Worm (Caenorhabditis elegans): Measurements from ENCODE around the gene soap-1.

DNA sequence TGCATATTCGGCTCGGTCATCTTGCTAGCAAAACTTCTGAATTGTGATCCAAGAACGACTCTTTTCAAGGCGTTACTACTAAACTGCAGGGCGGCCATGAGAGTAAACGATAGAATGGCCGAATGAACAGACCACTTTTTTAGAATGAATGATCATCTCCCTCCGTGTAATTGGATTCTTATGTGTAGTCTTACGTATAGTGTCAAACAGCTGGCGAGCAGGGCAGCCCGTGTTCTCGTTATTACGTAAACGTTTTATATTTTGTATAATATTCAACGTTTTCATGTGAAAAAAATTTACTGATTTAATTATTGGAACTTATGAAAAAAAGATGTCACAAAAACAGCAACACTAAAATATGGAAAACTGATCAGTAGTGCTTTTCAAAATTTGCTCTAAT, 58.6 kb downstream of the soap-1 start, which contains the start of gene F10D2.10:
- no peak for TF ChIP-seq ztf-6 (GFP tag; IDR thresholded peaks at IDR 0.05)
- TF ChIP-seq F57C9.4 (tag; optimal IDR thresholded peaks at IDR 0.05), result no peak
- no peak for TF ChIP-seq ceh-58 (GFP tag; IDR thresholded peaks at IDR 0.05)
- no peak for TF ChIP-seq somi-1 (GFP tag; optimal IDR thresholded peaks at IDR 0.05)
- no peak for TF ChIP-seq snpc-4 (GFP tag; optimal IDR thresholded peaks at IDR 0.05)
- TF ChIP-seq snpc-4 (tag; optimal IDR thresholded peaks at IDR 0.05), result no peak
- no peak for TF ChIP-seq lin-54 (GFP tag; optimal IDR thresholded peaks at IDR 0.05)
- no peak for TF ChIP-seq F52B5.7 (tag; optimal IDR thresholded peaks at IDR 0.05)
- no peak for TF ChIP-seq ama-1 (optimal IDR thresholded peaks at IDR 0.05)
- TF ChIP-seq ama-1 (GFP tag; optimal IDR thresholded peaks at IDR 0.05), result no peak
- no peak for TF ChIP-seq Y79H2A.3 (GFP tag; conservative IDR thresholded peaks at IDR 0.05)
- TF ChIP-seq mxl-1 (tag; optimal IDR thresholded peaks at IDR 0.05), result no peak
- TF ChIP-seq hrde-1 (tag; optimal IDR thresholded peaks at IDR 0.05; ENCODE audit: borderline replicate concordance), result no peak
- no peak for TF ChIP-seq C17E4.6 (GFP tag; IDR thresholded peaks at IDR 0.05)
- TF ChIP-seq let-526 (GFP tag; IDR thresholded peaks at IDR 0.05), result no peak
- TF ChIP-seq akir-1 (GFP tag; optimal IDR thresholded peaks at IDR 0.05), result no peak
